Worm (Caenorhabditis elegans): Measurements from ENCODE around the gene spin-4.

ce11 chrIII:12697591-12697990 lies 9.5 kb downstream of the spin-4 start:
- TF ChIP-seq dao-5 (tag; optimal IDR thresholded peaks at IDR 0.05) (no peak), him-1 (tag; optimal IDR thresholded peaks at IDR 0.05) (no peak), W03F9.2 (tag; optimal IDR thresholded peaks at IDR 0.05) (no peak)

Measured in whole organism, L4/young adult.